Worm (Caenorhabditis elegans): ENCODE results near the gene F36D4.4.

- no peak for TF ChIP-seq lin-13 (GFP tag; optimal IDR thresholded peaks at IDR 0.05)
- no peak for TF ChIP-seq fkh-10 (GFP tag; optimal IDR thresholded peaks at IDR 0.05)
- no peak for TF ChIP-seq mep-1 (tag; optimal IDR thresholded peaks at IDR 0.05)
- no peak for TF ChIP-seq unc-130 (tag; optimal IDR thresholded peaks at IDR 0.05)
- TF ChIP-seq lin-35 (GFP tag; optimal IDR thresholded peaks at IDR 0.05): no peak
- TF ChIP-seq nhr-12 (tag; optimal IDR thresholded peaks at IDR 0.05): no peak
- TF ChIP-seq nhr-237 (tag; optimal IDR thresholded peaks at IDR 0.05): no peak
- no peak for TF ChIP-seq nhr-19 (GFP tag; conservative IDR thresholded peaks at IDR 0.05)
- TF ChIP-seq ama-1 (optimal IDR thresholded peaks at IDR 0.05): no peak
- no peak for TF ChIP-seq lsy-2 (tag; optimal IDR thresholded peaks at IDR 0.05)
Measured at ce11 chrV:9444618-9445017, 30.2 kb upstream of the F36D4.4 start.

Measured in whole organism, L1 larva.